Worm (Caenorhabditis elegans): ENCODE data around the gene B0281.5.
A peak's percentile ranks its signal among the peaks of the same experiment; 100 is the strongest.

B0281.5 gene

ce11 chrII:2330462-2330861, 29.7 kb upstream of the B0281.5 start (continued):
- TF ChIP-seq ekl-4 (GFP tag; IDR thresholded peaks at IDR 0.05) = peak; percentile 19; the same call in 1 of the 2 replicates
- no peak for TF ChIP-seq egl-18 (GFP tag; IDR thresholded peaks at IDR 0.05)
- no peak for TF ChIP-seq tbp1 (GFP tag; optimal IDR thresholded peaks at IDR 0.05)
- no peak for TF ChIP-seq F23B12.7 (tag; optimal IDR thresholded peaks at IDR 0.05; ENCODE audit: insufficient read depth)
- no peak for TF ChIP-seq ceh-79 (tag; optimal IDR thresholded peaks at IDR 0.05)
- TF ChIP-seq nhr-179 (tag; optimal IDR thresholded peaks at IDR 0.05) = no peak
- TF ChIP-seq F22D6.2 (tag; optimal IDR thresholded peaks at IDR 0.05) = no peak
- peak; percentile 80 for TF ChIP-seq dox-1 (GFP tag; IDR thresholded peaks at IDR 0.05)
- TF ChIP-seq ztf-25 (GFP tag; IDR thresholded peaks at IDR 0.05) = no peak
- TF ChIP-seq madf-6 (GFP tag; IDR thresholded peaks at IDR 0.05) = peak; percentile 31; the same call in 1 of the 2 replicates
- no peak for TF ChIP-seq pbrm-1 (GFP tag; IDR thresholded peaks at IDR 0.05)
- TF ChIP-seq attf-5 (GFP tag; optimal IDR thresholded peaks at IDR 0.05) = no peak
- no peak for TF ChIP-seq bed-1 (GFP tag; IDR thresholded peaks at IDR 0.05)
- peak; percentile 40 for TF ChIP-seq rpc-1 (optimal IDR thresholded peaks at IDR 0.05)
- TF ChIP-seq rpc-1 (tag; optimal IDR thresholded peaks at IDR 0.05) = no peak
- no peak for TF ChIP-seq sdz-38 (tag; optimal IDR thresholded peaks at IDR 0.05)
- no peak for TF ChIP-seq sptf-2 (GFP tag; optimal IDR thresholded peaks at IDR 0.05)
- TF ChIP-seq snpc-4 (GFP tag; optimal IDR thresholded peaks at IDR 0.05) = no peak
- no peak for TF ChIP-seq snpc-4 (tag; optimal IDR thresholded peaks at IDR 0.05)
- no peak for TF ChIP-seq nhr-90 (tag; optimal IDR thresholded peaks at IDR 0.05)
- TF ChIP-seq sea-2 (GFP tag; IDR thresholded peaks at IDR 0.05) = no peak
- no peak for TF ChIP-seq attf-3 (GFP tag; conservative IDR thresholded peaks at IDR 0.05)
- TF ChIP-seq ama-1 (optimal IDR thresholded peaks at IDR 0.05) = no peak
- no peak for TF ChIP-seq ama-1 (GFP tag; optimal IDR thresholded peaks at IDR 0.05)
- TF ChIP-seq mel-28 (tag; optimal IDR thresholded peaks at IDR 0.05; ENCODE audit: borderline replicate concordance) = no peak
- no peak for TF ChIP-seq ets-4 (GFP tag; optimal IDR thresholded peaks at IDR 0.05)
- TF ChIP-seq ceh-40 (GFP tag; IDR thresholded peaks at IDR 0.05) = 0 out of 2 replicates have a peak, but pooled peaks have one; percentile 67
- no peak for TF ChIP-seq madf-3 (GFP tag; IDR thresholded peaks at IDR 0.05)
- TF ChIP-seq ccch-3 (GFP tag; optimal IDR thresholded peaks at IDR 0.05) = no peak
- no peak for TF ChIP-seq B0336.3 (GFP tag; IDR thresholded peaks at IDR 0.05)
- TF ChIP-seq egl-44 (GFP tag; IDR thresholded peaks at IDR 0.05) = no peak
- TF ChIP-seq dpl-1 (GFP tag; optimal IDR thresholded peaks at IDR 0.05) = no peak
- no peak for TF ChIP-seq lsy-27 (tag; optimal IDR thresholded peaks at IDR 0.05; ENCODE audit: borderline replicate concordance, insufficient read depth)
- 0 out of 2 replicates have a peak, but pooled peaks have one; percentile 35 for TF ChIP-seq D2030.7 (GFP tag; IDR thresholded peaks at IDR 0.05)
- TF ChIP-seq pha-4 (tag; optimal IDR thresholded peaks at IDR 0.05) = no peak
- TF ChIP-seq lin-40 (tag; optimal IDR thresholded peaks at IDR 0.05) = no peak
- TF ChIP-seq hsf-1 (GFP tag; IDR thresholded peaks at IDR 0.05) = peak; percentile 97
- peak; percentile 16 for TF ChIP-seq lsl-1 (GFP tag; optimal IDR thresholded peaks at IDR 0.05)
- no peak for TF ChIP-seq rcor-1 (GFP tag; IDR thresholded peaks at IDR 0.05)
- TF ChIP-seq attf-6 (GFP tag; IDR thresholded peaks at IDR 0.05) = no peak
- TF ChIP-seq F10E7.11 (tag; optimal IDR thresholded peaks at IDR 0.05) = no peak
- TF ChIP-seq hlh-12 (tag; optimal IDR thresholded peaks at IDR 0.05) = no peak
- TF ChIP-seq unc-130 (GFP tag; optimal IDR thresholded peaks at IDR 0.05) = no peak
- TF ChIP-seq repo-1 (tag; optimal IDR thresholded peaks at IDR 0.05) = no peak
- TF ChIP-seq K12H6.12 (tag; optimal IDR thresholded peaks at IDR 0.05) = no peak

Measured in whole organism, young adult.